Fruit fly (Drosophila melanogaster) S2 (cell line): ENCODE measurements around the gene IRSp53.

Source experiments
- CG8478 ChIP-seq: fragments of >200 bp; optimal IDR thresholded peaks from 2 replicates; lab custom pipeline; 2018
- CTCF ChIP-seq, 2 experiments: fragments of >200 bp; optimal IDR thresholded peaks; 2 replicates each; lab custom pipeline; 2018

IRSp53 gene

DNA sequence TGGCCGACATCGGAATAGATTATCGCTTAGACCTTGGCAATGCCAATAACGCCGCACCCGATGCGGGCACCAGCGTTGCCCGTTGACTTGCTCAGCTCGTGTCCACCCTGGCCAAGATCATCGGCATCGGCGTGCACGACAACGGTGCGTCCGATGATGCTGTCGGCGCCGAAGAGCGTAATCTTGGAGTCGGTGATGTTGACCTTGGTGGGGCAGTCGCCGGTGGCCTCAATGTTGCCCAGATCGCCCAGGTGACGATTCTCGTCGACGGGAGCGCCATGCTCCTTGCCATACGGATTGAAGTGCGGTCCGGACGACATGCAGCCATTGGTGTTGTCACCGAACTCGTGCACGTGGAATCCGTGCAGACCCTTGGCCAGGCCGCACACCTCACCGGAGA, 23.4 kb upstream of the IRSp53 start:
- TF ChIP-seq CTCF (optimal IDR thresholded peaks at IDR 0.05; lab: Kevin White, UChicago) (no peak), CG8478 (lab: Kevin White, UChicago) (no peak)

DNA sequence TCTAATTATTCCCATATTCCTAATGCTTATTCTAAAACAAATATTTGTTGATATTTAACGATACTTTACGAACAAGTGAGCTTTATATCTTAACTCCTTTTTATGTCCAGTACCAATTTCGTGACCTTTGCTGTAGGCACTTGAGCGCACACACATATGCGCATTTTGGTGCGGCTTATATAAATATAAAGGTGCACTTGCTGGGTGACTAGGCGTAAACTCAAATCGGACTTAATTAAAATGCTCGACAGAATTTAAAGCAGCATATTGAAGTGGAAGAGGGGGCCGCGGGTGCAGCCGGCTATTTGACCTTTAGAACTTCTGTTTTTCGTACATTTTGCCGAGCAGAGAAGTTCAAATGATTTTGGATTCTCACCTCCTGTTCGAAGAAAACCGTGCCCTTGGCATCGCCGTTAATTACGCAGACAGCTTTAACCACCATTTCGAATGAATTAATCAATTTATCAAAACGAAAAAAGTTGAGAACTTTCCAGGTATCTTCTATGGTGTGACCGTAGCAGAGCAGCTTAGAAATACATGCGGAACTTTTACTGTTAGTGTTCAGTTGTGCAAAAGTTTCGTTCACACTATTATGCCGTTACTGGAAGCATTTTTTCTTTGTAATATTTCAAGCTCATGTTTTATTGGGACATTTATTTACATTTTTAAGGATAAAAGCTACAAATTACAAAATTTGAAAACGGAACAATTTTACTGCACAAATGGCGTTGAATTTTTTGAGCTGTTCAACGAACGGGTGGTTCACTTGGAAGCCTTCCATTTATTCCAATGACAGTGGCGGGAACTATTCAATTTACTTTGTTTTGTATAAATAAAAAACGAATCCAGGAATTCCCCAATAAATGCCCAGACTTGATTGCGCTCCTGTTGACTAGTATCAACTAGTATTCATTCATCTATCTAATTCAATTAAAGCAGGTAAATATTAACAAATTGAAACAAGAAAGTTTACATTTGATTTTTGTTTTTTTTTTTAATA, 22.4 kb upstream of the IRSp53 start, which contains the start of gene Sod1:
TSS of gene Sod1 (minus strand) at position 543 of the 1,000 bp plus-strand sequence.
- TF ChIP-seq CG8478 (lab: Kevin White, UChicago) (no peak), CTCF (optimal IDR thresholded peaks at IDR 0.05; lab: Kevin White, UChicago) (no peak)

- TF ChIP-seq CTCF (optimal IDR thresholded peaks at IDR 0.05; lab: Kevin White, UChicago) (no peak), CG8478 (lab: Kevin White, UChicago) (no peak)
Measured at dm6 chr3L:11117733-11118132, 18.1 kb upstream of the IRSp53 start.

dm6 chr3L:11118627-11119395, 17.0 kb upstream of the IRSp53 start:
- TF ChIP-seq CG8478 (lab: Kevin White, UChicago) (no peak), CTCF (optimal IDR thresholded peaks at IDR 0.05; lab: Kevin White, UChicago) (no peak)

DNA sequence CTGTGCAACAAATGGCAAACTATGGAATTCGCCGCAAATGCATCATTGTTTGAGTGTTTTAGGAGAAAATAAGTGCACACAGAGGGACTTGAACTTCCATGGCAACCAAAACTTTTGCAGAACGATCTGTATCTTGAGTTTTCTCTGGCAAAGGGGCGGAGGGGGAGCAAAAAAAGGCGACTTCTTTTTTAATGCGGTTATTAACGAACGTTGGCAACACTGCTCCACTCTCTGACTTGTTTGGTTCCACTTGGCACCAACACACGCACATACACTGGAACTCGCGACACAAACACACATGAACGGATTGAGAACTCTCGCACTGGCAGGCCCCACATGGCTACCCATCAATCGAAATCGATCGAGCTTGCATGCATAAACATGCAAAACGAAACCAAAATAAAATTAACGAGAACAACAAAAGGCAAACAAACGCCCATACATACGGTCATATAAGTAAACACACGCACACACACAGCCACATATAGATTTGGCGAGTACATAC, 16.4 kb upstream of the IRSp53 start:
- TF ChIP-seq CG8478 (lab: Kevin White, UChicago) (no peak), CTCF (optimal IDR thresholded peaks at IDR 0.05; lab: Kevin White, UChicago) (no peak)

DNA sequence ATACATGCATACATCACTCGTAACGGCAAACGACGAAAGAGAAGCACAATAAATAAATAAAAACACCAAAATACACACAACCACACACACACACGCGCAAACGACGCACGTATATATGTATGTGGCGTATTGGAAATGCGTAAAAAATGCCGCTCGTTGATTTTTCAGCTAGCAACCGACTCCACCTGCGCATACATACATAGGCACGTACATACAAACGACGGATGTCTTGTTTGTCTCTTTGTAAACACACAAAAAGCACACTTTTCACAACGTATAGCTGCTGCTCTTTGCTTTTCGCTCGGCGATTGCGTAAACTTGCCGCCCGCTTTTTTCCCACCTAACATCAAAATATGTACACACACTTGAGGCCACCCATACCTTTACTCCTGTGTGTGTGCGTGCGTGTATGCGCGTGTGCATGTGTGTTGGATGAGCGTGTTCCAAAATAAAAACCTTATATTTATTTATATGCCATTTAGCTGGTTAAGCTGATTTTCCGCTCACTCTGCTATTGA, 15.9 kb upstream of the IRSp53 start:
- TF ChIP-seq CTCF (optimal IDR thresholded peaks at IDR 0.05; lab: Kevin White, UChicago) (no peak), CG8478 (lab: Kevin White, UChicago) (no peak)

- TF ChIP-seq CTCF (optimal IDR thresholded peaks at IDR 0.05; lab: Kevin White, UChicago) (peak; percentile 44 to 51), CG8478 (lab: Kevin White, UChicago) (no peak)
Measured at dm6 chr3L:11120419-11120958, 15.4 kb upstream of the IRSp53 start, which contains the start of the genes FoxK and mRpL2. FoxK (minus strand) TSS chr3L:11120783. mRpL2 (plus strand) TSS chr3L:11120847.

- TF ChIP-seq CG8478 (lab: Kevin White, UChicago) (no peak), CTCF (optimal IDR thresholded peaks at IDR 0.05; lab: Kevin White, UChicago) (peak; percentile 96)
Measured at dm6 chr3L:11123088-11123487, 12.8 kb upstream of the IRSp53 start, which contains the start of the genes Ufd1 and NaPi-III. Ufd1 (minus strand) TSS chr3L:11123216. NaPi-III (plus strand) TSS chr3L:11123348.

dm6 chr3L:11123598-11124284, 12.1 kb upstream of the IRSp53 start:
- TF ChIP-seq CTCF (optimal IDR thresholded peaks at IDR 0.05; lab: Kevin White, UChicago) (no peak), CG8478 (lab: Kevin White, UChicago) (no peak)

- no peak for TF ChIP-seq CG8478 (lab: Kevin White, UChicago)
- no peak for TF ChIP-seq CTCF (optimal IDR thresholded peaks at IDR 0.05; lab: Kevin White, UChicago)
Measured at dm6 chr3L:11124439-11124838, 11.4 kb upstream of the IRSp53 start.

DNA sequence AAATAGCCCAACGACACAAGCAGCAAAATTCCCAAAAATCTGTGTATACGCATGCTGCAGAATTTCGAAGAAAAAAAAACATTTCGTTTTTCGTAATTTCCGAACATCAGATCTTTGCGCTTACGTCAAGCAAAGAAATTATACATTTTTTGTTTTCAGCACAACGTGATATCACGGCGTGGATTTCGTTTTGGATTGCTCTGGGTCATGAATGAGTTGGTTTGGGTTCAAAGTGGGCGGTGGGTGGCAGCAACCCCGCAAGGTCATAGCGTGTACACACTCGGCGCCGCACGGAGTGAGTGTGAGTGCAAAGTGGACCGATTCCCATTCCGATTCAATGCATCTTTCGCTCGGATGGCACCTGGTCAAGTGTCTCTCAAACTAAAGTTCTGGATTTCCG, 11.0 kb upstream of the IRSp53 start:
- TF ChIP-seq CTCF (optimal IDR thresholded peaks at IDR 0.05; lab: Kevin White, UChicago) (no peak), CG8478 (lab: Kevin White, UChicago) (no peak)

DNA sequence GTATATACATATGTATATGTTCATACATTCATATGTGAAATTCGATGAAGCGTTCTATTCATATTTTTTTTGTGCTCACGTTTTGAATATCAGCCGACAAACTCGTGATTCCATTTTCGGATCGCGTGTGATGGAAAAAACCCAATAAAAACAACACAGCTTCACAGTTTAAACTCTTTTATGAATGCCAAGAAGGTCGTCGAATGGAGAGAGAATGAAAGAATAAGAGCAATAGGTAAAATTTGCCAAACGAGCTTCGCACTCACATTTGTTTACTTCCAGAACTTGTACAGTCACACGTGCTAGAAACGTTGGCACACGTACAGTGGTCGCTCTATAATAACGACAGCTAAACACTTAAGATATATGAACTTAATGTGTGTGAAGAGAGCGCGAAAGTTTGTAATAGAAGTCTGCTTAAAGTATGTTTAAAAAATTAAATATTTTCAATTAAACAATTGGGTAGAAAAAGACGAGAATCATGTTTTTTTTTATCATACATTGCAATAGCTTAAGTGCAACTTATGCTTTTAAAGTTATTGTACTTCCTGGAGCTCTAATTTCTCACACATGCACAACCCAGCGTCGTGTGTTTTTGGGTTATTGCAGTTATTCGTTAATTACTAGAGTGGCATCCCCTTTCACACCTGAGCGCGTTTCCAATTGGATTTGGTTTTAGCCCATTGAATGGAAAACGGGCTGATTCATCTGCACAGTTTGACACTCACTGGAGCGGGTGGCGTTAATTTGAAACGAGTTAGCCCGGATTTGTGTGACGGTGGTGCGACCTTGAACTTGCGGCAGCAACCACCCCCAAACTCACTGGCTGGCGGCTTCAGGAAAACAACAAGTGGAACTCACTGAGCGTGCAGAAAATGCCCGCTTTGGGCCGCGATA, 10.0 kb upstream of the IRSp53 start:
- TF ChIP-seq CG8478 (lab: Kevin White, UChicago) (no peak), CTCF (optimal IDR thresholded peaks at IDR 0.05; lab: Kevin White, UChicago) (no peak)
